Worm (Caenorhabditis elegans) whole organism, L2 larva: ENCODE results near the gene F16B3.2.

Experiments used
- ama-1 ChIP-seq: fragments of 150-350 bp; optimal IDR thresholded peaks from 2 replicates; lab custom pipeline; 2018; ENCODE audit warnings: inconsistent platforms
- fos-1 ChIP-seq: fragments of 150-350 bp; optimal IDR thresholded peaks from 2 replicates; lab custom pipeline; 2014; ENCODE audit warnings: missing biosample characterization, missing genetic modification characterization
- lin-39 ChIP-seq: fragments of 150-350 bp; optimal IDR thresholded peaks from 2 replicates; lab custom pipeline; 2014; ENCODE audit warnings: missing biosample characterization, missing genetic modification reagents, missing genetic modification characterization
- mab-5 ChIP-seq: fragments of 150-350 bp; optimal IDR thresholded peaks from 2 replicates; lab custom pipeline; 2014; ENCODE audit warnings: missing biosample characterization, missing genetic modification characterization
- nhr-129 ChIP-seq: fragments of 150-350 bp; optimal IDR thresholded peaks from 2 replicates; lab custom pipeline; 2014; ENCODE audit warnings: missing biosample characterization, missing genetic modification characterization
- nhr-77 ChIP-seq: fragments of 150-350 bp; optimal IDR thresholded peaks from 2 replicates; lab custom pipeline; 2014; ENCODE audit warnings: missing biosample characterization, missing genetic modification characterization
- skn-1 ChIP-seq: sonication (generic microtip); optimal IDR thresholded peaks from 2 replicates; lab custom pipeline; 2017; ENCODE audit warnings: missing biosample characterization, missing genetic modification characterization
- ztf-4 ChIP-seq: fragments of 150-350 bp; optimal IDR thresholded peaks from 2 replicates; lab custom pipeline; 2014; ENCODE audit warnings: missing biosample characterization, missing genetic modification characterization

ce11 chrV:1317869-1318354 is 3.0 kb downstream of the F16B3.2 start, which contains the start of gene F16B3.3:
- TF ChIP-seq mab-5 (tag; lab: Kevin White, UChicago) (no peak), ama-1 (lab: Kevin White, UChicago) (no peak), skn-1 (tag; lab: Kevin White, UChicago) (no peak), fos-1 (tag; lab: Kevin White, UChicago) (no peak), lin-39 (tag; lab: Kevin White, UChicago) (no peak), ztf-4 (tag; lab: Kevin White, UChicago) (no peak), nhr-129 (tag; lab: Kevin White, UChicago) (no peak), nhr-77 (tag; lab: Kevin White, UChicago) (no peak)
